Worm (Caenorhabditis elegans): ENCODE data around the gene cank-26.
A peak's percentile ranks its signal among the peaks of the same experiment; 100 is the strongest.

The cank-26 gene

ce11 chrII:3984242-3984641 is 9.4 kb upstream of the cank-26 start:
- TF ChIP-seq cey-2 (tag; optimal IDR thresholded peaks at IDR 0.05; ENCODE audit: borderline replicate concordance, insufficient read depth) (no peak), tra-1 (GFP tag; IDR thresholded peaks at IDR 0.05) (no peak), nhr-237 (tag; optimal IDR thresholded peaks at IDR 0.05) (no peak), zag-1 (tag; optimal IDR thresholded peaks at IDR 0.05) (no peak), daf-8 (GFP tag; IDR thresholded peaks at IDR 0.05) (no peak), fkh-10 (GFP tag; optimal IDR thresholded peaks at IDR 0.05) (no peak), ztf-7 (tag; optimal IDR thresholded peaks at IDR 0.05) (no peak), Y5F2A.4 (GFP tag; optimal IDR thresholded peaks at IDR 0.05) (no peak), unc-62 (GFP tag; optimal IDR thresholded peaks at IDR 0.05 in 1 of 2) (no peak), unc-62 (tag; optimal IDR thresholded peaks at IDR 0.05) (no peak), pha-4 (GFP tag; IDR thresholded peaks at IDR 0.05) (no peak), pha-4 (tag; optimal IDR thresholded peaks at IDR 0.05) (no peak), lin-15B (tag; optimal IDR thresholded peaks at IDR 0.05) (no peak), spr-1 (tag; optimal IDR thresholded peaks at IDR 0.05) (no peak), T20F7.1 (GFP tag; optimal IDR thresholded peaks at IDR 0.05) (no peak), hif-1 (tag; optimal IDR thresholded peaks at IDR 0.05) (no peak)

- TF ChIP-seq aha-1 (tag) (peak; percentile 44), mep-1 (tag; optimal IDR thresholded peaks at IDR 0.05) (no peak), daf-8 (GFP tag; IDR thresholded peaks at IDR 0.05) (no peak), Y105C5A.15 (GFP tag; IDR thresholded peaks at IDR 0.05) (no peak), F10B5.3 (tag; optimal IDR thresholded peaks at IDR 0.05) (no peak), rbr-2 (tag; optimal IDR thresholded peaks at IDR 0.05) (no peak)
Measured at ce11 chrII:3982313-3982712, 7.4 kb upstream of the cank-26 start, which contains the start of gene lin-31. lin-31 (plus strand) TSS chrII:3982549.

DNA sequence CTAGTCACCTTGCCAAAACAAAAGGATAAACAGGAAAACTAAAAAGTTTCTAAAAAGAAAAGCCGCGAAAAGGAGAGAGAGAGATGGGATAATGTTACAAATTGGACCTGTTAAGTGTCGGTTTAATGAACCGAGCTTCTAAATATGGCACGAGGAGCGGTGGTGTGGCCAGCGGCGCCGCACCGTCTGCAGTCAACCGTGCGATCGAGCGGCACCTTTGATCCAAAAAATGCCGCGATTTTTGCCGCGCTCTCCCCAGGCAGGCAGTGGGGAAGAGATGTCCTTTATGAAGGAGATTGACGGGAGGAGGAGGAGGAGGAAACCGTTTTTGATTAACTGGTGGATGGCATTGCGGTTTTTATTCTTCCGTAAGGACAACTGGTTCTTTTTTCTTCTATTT is 5.5 kb upstream of the cank-26 start:
- no peak for TF ChIP-seq snpc-1.2 (GFP tag; IDR thresholded peaks at IDR 0.05)
- TF ChIP-seq fos-1 (tag; optimal IDR thresholded peaks at IDR 0.05), result no peak
- no peak for TF ChIP-seq T20F7.1 (GFP tag; optimal IDR thresholded peaks at IDR 0.05)
- TF ChIP-seq set-16 (GFP tag; IDR thresholded peaks at IDR 0.05), result peak; percentile 65; the same call in 1 of the 2 replicates

DNA sequence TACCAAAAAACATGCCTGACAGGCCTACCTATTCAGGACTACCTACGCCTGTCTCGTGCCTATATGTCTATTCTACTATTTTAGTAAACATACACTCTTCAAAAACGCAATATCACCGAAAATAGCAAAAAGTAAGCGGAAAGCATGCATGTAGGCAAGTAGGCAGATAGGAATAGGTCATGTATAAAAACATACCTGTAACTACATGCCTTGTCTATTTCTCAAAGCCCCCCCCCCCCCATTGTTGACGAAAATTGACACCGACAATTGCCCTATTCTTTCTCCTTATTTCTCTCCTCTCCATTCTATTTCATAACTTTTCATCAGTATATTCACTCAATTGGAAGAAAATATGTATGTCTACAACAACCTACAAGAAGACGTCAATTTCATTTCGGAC is 3.3 kb upstream of the cank-26 start:
- TF ChIP-seq unc-62 (GFP tag; optimal IDR thresholded peaks at IDR 0.05 in 1 of 2) (peak in 1 of 2 experiments; percentile 69), unc-62 (tag; optimal IDR thresholded peaks at IDR 0.05) (no peak), fos-1 (tag; optimal IDR thresholded peaks at IDR 0.05) (no peak)

DNA sequence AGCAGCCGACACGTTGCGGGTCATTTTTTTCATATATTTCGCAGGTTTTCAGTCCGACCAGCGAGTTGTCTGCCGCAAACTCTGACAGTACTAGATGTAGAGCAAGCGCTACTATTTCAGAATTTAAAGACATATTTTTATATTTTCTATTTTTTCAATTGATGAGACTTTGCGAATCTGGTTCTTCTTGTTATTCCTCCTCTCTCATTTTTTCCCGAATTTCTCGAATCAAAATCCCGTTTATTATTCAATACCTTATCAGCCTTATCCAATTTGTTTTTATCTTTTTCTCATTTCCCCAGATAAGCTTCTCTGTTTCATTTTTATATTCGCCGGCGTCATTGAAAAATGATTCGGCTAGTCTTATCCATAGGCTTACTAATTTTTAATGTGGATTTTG is 1.1 kb upstream of the cank-26 start, which contains the start of gene dos-2:
dos-2 (plus strand) TSS at position 301 of the 400 bp plus-strand sequence.
- TF ChIP-seq D1046.2 (GFP tag; IDR thresholded peaks at IDR 0.05) (0 out of 2 replicates have a peak, but pooled peaks have one; percentile 23), zfp-2 (tag; optimal IDR thresholded peaks at IDR 0.05) (no peak)

- peak in 1 of 2 experiments; percentile 59 for TF ChIP-seq unc-62 (GFP tag; optimal IDR thresholded peaks at IDR 0.05 in 1 of 2)
- TF ChIP-seq unc-62 (tag; optimal IDR thresholded peaks at IDR 0.05), result no peak
- peak; percentile 12 for TF ChIP-seq mes-2 (tag; optimal IDR thresholded peaks at IDR 0.05; ENCODE audit: poor library complexity, severe bottlenecking)
- TF ChIP-seq ama-1 (optimal IDR thresholded peaks at IDR 0.05), result peak; percentile 61
- TF ChIP-seq D1046.2 (GFP tag; IDR thresholded peaks at IDR 0.05), result no peak
Measured at ce11 chrII:3972153-3972552, 2.7 kb downstream of the cank-26 start, which contains the start of gene K10G6.9. K10G6.9 (plus strand) TSS chrII:3972262.

DNA sequence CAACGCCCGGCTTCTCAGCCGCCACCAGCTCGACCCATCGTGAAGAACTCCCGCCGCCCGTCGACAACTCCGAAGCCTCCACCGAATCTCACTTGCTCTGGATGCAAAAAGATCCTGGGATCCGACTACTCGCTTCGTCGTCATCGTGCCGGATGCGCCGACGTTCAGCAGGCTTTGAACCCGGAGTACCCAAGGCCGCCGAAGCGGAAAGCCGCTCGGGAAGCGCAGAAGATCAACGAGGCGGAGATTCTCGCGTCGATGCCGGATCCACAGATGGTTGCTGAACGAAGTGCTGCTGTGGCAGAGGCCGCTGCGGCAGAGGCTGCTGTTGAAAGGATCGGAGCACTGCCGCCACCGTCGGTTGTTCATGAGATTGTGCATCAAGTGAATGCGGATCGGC is 6.1 kb downstream of the cank-26 start:
- no peak for TF ChIP-seq nhr-28 (tag; optimal IDR thresholded peaks at IDR 0.05)
- TF ChIP-seq Y105C5A.15 (GFP tag; IDR thresholded peaks at IDR 0.05), result peak; percentile 33; the same call in 1 of the 2 replicates
- TF ChIP-seq set-16 (GFP tag; IDR thresholded peaks at IDR 0.05), result peak; percentile 95
- TF ChIP-seq madf-9 (GFP tag; conservative IDR thresholded peaks at IDR 0.05), result no peak

All from whole organism, L4 larva.